Worm (Caenorhabditis elegans): ENCODE measurements around the gene Y4C6B.1.
"Not testable (repeated sequence)": the region's sequence is repeated elsewhere in the genome, so short reads cannot be mapped to it uniquely, and the experiment has no call there.

Y4C6B.1 gene

ce11 chrIV:5354124-5354523, at the start of gene Y4C6B.1:
Y4C6B.1 (plus strand) TSS chrIV:5354488.
- TF ChIP-seq ceh-2 (tag; optimal IDR thresholded peaks at IDR 0.05) (no peak), tbx-2 (tag; optimal IDR thresholded peaks at IDR 0.05) (peak; percentile 17), ztf-16 (tag; optimal IDR thresholded peaks at IDR 0.05) (no peak), pat-9 (tag; optimal IDR thresholded peaks at IDR 0.05) (no peak), ceh-45 (GFP tag; IDR thresholded peaks at IDR 0.05) (no peak), Y22D7AL.16 (tag; optimal IDR thresholded peaks at IDR 0.05) (no peak), ceh-34 (tag; optimal IDR thresholded peaks at IDR 0.05) (no peak), ttx-3 (tag; optimal IDR thresholded peaks at IDR 0.05) (peak; percentile 24), lin-11 (tag; optimal IDR thresholded peaks at IDR 0.05) (no peak), hlh-8 (tag; optimal IDR thresholded peaks at IDR 0.05) (no peak), ceh-18 (tag; optimal IDR thresholded peaks at IDR 0.05) (no peak)

- TF ChIP-seq ceh-14 (tag; optimal IDR thresholded peaks at IDR 0.05) = no peak
Measured at ce11 chrIV:5306040-5306439, 48.2 kb upstream of the Y4C6B.1 start, which contains the start of gene ZK354.8. ZK354.8 (minus strand) TSS chrIV:5306140.

- TF ChIP-seq Y22D7AL.16 (tag; optimal IDR thresholded peaks at IDR 0.05); pag-3 (tag; optimal IDR thresholded peaks at IDR 0.05; ENCODE audit: borderline replicate concordance); ceh-18 (tag; optimal IDR thresholded peaks at IDR 0.05): not testable (repeated sequence)
Measured at ce11 chrIV:5308046-5308643, 46.1 kb upstream of the Y4C6B.1 start, which contains the start of the genes ZK354.9 and msp-58. ZK354.9 (minus strand) TSS chrIV:5308146. msp-58 (plus strand) TSS chrIV:5308593.

DNA sequence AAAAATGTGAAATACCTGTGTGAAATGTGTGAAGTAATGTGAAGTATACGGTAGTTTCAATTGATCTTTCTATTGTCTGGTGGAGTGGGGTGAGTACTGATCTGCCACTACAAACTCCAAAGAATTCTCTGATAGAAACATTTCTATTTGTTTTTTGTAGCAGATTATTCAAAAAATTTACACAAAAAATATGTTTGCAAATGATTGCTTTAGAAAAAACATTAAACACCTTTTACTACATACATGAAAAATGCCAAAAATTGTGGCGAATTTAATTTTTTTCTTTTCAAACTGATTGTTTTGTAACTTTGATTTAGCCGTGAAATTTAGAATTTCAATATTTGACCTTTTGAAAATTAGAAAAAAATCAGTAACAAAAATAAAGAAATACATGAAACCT, 44.5 kb upstream of the Y4C6B.1 start, which contains the start of gene ZK354.3:
ZK354.3 (plus strand) TSS at position 301 of the 400 bp plus-strand sequence.
- no peak for TF ChIP-seq ceh-31 (tag; optimal IDR thresholded peaks at IDR 0.05)
- no peak for TF ChIP-seq C38D4.7 (GFP tag; optimal IDR thresholded peaks at IDR 0.05)
- TF ChIP-seq unc-3 (GFP tag; conservative IDR thresholded peaks at IDR 0.05) = no peak
- no peak for TF ChIP-seq unc-3 (tag; optimal IDR thresholded peaks at IDR 0.05)
- TF ChIP-seq lin-11 (tag; optimal IDR thresholded peaks at IDR 0.05) = no peak
- TF ChIP-seq C08G9.2 (tag; optimal IDR thresholded peaks at IDR 0.05) = no peak
- TF ChIP-seq tbx-2 (tag; optimal IDR thresholded peaks at IDR 0.05) = no peak
- no peak for TF ChIP-seq ama-1 (optimal IDR thresholded peaks at IDR 0.05)
- no peak for TF ChIP-seq gmeb-2 (tag; optimal IDR thresholded peaks at IDR 0.05)
- no peak for TF ChIP-seq K02D7.2 (tag; optimal IDR thresholded peaks at IDR 0.05)
- no peak for TF ChIP-seq elt-4 (tag; optimal IDR thresholded peaks at IDR 0.05)

ce11 chrIV:5313011-5313410, 41.3 kb upstream of the Y4C6B.1 start, which contains the start of the genes msp-59 and ZK354.2:
msp-59 (minus strand) TSS chrIV:5313111.
ZK354.2 (plus strand) TSS chrIV:5313405.
- TF ChIP-seq hlh-6 (tag; optimal IDR thresholded peaks at IDR 0.05); ceh-45 (GFP tag; IDR thresholded peaks at IDR 0.05); ref-2 (tag; optimal IDR thresholded peaks at IDR 0.05): not testable (repeated sequence)

- not testable (repeated sequence) for TF ChIP-seq gmeb-2 (tag; optimal IDR thresholded peaks at IDR 0.05); ceh-2 (tag; optimal IDR thresholded peaks at IDR 0.05); mec-3 (tag; optimal IDR thresholded peaks at IDR 0.05; ENCODE audit: borderline replicate concordance)
Measured at ce11 chrIV:5316223-5316622, 38.1 kb upstream of the Y4C6B.1 start, which contains the start of gene msp-65. msp-65 (plus strand) TSS chrIV:5316523.

DNA sequence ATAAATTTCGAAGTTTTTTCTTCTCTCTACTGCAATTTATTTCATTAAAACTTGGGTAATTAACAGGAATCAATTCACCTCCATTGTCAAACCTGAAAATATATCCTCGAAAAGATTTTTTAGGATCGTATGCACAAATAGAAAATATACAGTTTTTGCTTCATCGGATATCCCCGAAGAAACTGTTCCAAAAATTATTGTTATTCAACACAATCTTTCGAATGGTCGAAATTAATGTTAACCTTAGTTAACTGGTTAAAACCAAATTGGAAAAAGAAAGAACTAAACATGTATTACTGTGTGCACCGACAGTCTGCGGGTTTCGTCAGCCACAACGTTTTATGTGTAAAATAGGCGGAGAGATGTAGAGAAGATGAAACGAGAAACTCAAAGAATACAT, 37.2 kb upstream of the Y4C6B.1 start:
- no peak for TF ChIP-seq unc-3 (GFP tag; conservative IDR thresholded peaks at IDR 0.05)
- no peak for TF ChIP-seq unc-3 (tag; optimal IDR thresholded peaks at IDR 0.05)
- no peak for TF ChIP-seq ceh-6 (GFP tag; optimal IDR thresholded peaks at IDR 0.05)
- TF ChIP-seq nfya-1 (tag; optimal IDR thresholded peaks at IDR 0.05) = no peak
- TF ChIP-seq pha-4 (tag; optimal IDR thresholded peaks at IDR 0.05) = no peak
- no peak for TF ChIP-seq ztf-16 (tag; optimal IDR thresholded peaks at IDR 0.05)
- TF ChIP-seq pha-2 (tag; optimal IDR thresholded peaks at IDR 0.05) = no peak
- TF ChIP-seq K02D7.2 (tag; optimal IDR thresholded peaks at IDR 0.05) = no peak
- TF ChIP-seq che-1 (tag; optimal IDR thresholded peaks at IDR 0.05) = no peak
- no peak for TF ChIP-seq elt-4 (tag; optimal IDR thresholded peaks at IDR 0.05)
- no peak for TF ChIP-seq ceh-18 (tag; optimal IDR thresholded peaks at IDR 0.05)
- no peak for TF ChIP-seq hlh-13 (GFP tag; optimal IDR thresholded peaks at IDR 0.05)
- no peak for TF ChIP-seq ceh-9 (tag; optimal IDR thresholded peaks at IDR 0.05)
- no peak for TF ChIP-seq gmeb-2 (tag; optimal IDR thresholded peaks at IDR 0.05)
- TF ChIP-seq unc-86 (tag; optimal IDR thresholded peaks at IDR 0.05) = no peak
- TF ChIP-seq ets-4 (tag; optimal IDR thresholded peaks at IDR 0.05) = no peak
- TF ChIP-seq pag-3 (tag; optimal IDR thresholded peaks at IDR 0.05; ENCODE audit: borderline replicate concordance) = no peak
- TF ChIP-seq mec-3 (tag; optimal IDR thresholded peaks at IDR 0.05; ENCODE audit: borderline replicate concordance) = no peak

Data from whole organism, late embryonic.